Fruit fly (Drosophila melanogaster): ENCODE results near the gene Pop4.

DNA sequence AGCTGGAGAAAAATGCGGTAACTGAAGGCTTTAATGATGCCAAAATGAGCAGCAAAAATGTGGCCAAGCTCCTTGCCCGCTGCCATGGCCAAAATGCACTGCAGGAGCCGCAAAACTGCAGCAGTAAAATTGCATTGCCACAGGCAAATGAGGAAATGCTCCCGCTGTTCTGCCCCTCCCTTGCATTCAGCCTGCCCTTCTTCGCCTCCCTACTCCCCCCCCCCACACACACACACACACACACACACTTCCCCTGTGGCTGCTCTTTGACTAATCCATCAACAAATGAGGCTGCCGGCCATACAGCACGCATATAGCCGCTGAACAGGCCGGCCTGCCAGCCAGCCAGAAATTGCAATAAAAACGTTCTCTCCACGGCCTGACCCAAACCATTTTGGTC, 48.8 kb upstream of the Pop4 start:
- no peak for TF ChIP-seq CG8478 (optimal IDR thresholded peaks at IDR 0.05)
- TF ChIP-seq CTCF (optimal IDR thresholded peaks at IDR 0.05), result no peak
